Fruit fly (Drosophila melanogaster) whole organism, embryonic: Measurements from ENCODE around the gene CG8673.

ENCODE experiments used
- Bgb ChIP-seq: fragments of 200-800 bp; sonication (Bioruptor generic); IDR thresholded peaks from 2 replicates; pipeline ENCODE4 v1.3.6; 2022; ENCODE audit warnings: missing biosample characterization, missing genetic modification characterization; ENCODE audit not compliant: partially characterized antibody
- CG10267 ChIP-seq: fragments of 200-800 bp; sonication (Bioruptor generic); optimal IDR thresholded peaks from 2 replicates; lab custom pipeline; 2018; ENCODE audit warnings: missing biosample characterization, mild to moderate bottlenecking, missing genetic modification characterization, moderate library complexity
- CG10462 ChIP-seq: fragments of 200-800 bp; sonication (Bioruptor generic); optimal IDR thresholded peaks from 2 replicates; lab custom pipeline; 2016; ENCODE audit warnings: missing biosample characterization, missing genetic modification characterization
- CG10654 ChIP-seq: fragments of 200-800 bp; sonication (Bioruptor generic); optimal IDR thresholded peaks from 2 replicates; lab custom pipeline; 2016; ENCODE audit warnings: missing biosample characterization, missing genetic modification characterization
- CG12104 ChIP-seq: fragments of 200-800 bp; sonication (Bioruptor generic); optimal IDR thresholded peaks from 3 replicates; lab custom pipeline; 2016; ENCODE audit warnings: missing biosample characterization, missing genetic modification characterization
- CG12299 ChIP-seq: fragments of 200-800 bp; sonication (Bioruptor generic); optimal IDR thresholded peaks from 2 replicates; lab custom pipeline; 2018; ENCODE audit warnings: missing biosample characterization, mild to moderate bottlenecking, missing genetic modification characterization
- CG12769 ChIP-seq: fragments of 200-800 bp; sonication (Bioruptor generic); optimal IDR thresholded peaks from 2 replicates; lab custom pipeline; 2019; ENCODE audit warnings: missing biosample characterization, mild to moderate bottlenecking, missing genetic modification characterization, moderate library complexity
- CG13287 ChIP-seq: fragments of 200-800 bp; sonication (Bioruptor generic); IDR thresholded peaks from 2 replicates; pipeline ENCODE4 v1.3.6; 2022; ENCODE audit warnings: missing biosample characterization, missing genetic modification characterization; ENCODE audit not compliant: partially characterized antibody
- CG17802 ChIP-seq: fragments of 200-800 bp; sonication (Bioruptor generic); optimal IDR thresholded peaks from 2 replicates; lab custom pipeline; 2018; ENCODE audit warnings: missing biosample characterization, mild to moderate bottlenecking, missing genetic modification characterization, moderate library complexity
- CG18476 ChIP-seq: fragments of 200-800 bp; sonication (Bioruptor generic); optimal IDR thresholded peaks from 2 replicates; lab custom pipeline; 2016; ENCODE audit warnings: missing biosample characterization, mild to moderate bottlenecking, missing genetic modification characterization
- CG2116 ChIP-seq: fragments of 200-800 bp; sonication (Bioruptor generic); optimal IDR thresholded peaks from 3 replicates; lab custom pipeline; 2018; ENCODE audit warnings: missing biosample characterization, mild to moderate bottlenecking, missing genetic modification characterization
- CG2875 ChIP-seq: fragments of 200-800 bp; sonication (Bioruptor generic); optimal IDR thresholded peaks from 2 replicates; lab custom pipeline; 2017; ENCODE audit warnings: missing biosample characterization, mild to moderate bottlenecking, missing genetic modification characterization, missing genetic modification reagents
- CG31388 ChIP-seq: fragments of 200-800 bp; sonication (Bioruptor generic); optimal IDR thresholded peaks from 2 replicates; lab custom pipeline; 2016; ENCODE audit warnings: missing biosample characterization, missing genetic modification characterization
- CG32772 ChIP-seq: fragments of 200-800 bp; sonication (Bioruptor generic); IDR thresholded peaks from 2 replicates; pipeline ENCODE4 v1.3.6; 2022; ENCODE audit warnings: missing biosample characterization, missing genetic modification characterization
- CG34376 ChIP-seq: fragments of 200-800 bp; sonication (Bioruptor generic); optimal IDR thresholded peaks from 2 replicates; lab custom pipeline; 2018; ENCODE audit warnings: missing biosample characterization, mild to moderate bottlenecking, missing genetic modification characterization
- CG34422 ChIP-seq: fragments of 200-800 bp; sonication (Bioruptor generic); IDR thresholded peaks from 3 replicates; pipeline ENCODE4 v1.3.6; 2022; ENCODE audit warnings: missing biosample characterization, missing genetic modification characterization
- CG42726 ChIP-seq: fragments of 200-800 bp; sonication (Bioruptor generic); IDR thresholded peaks from 2 replicates; pipeline ENCODE4 v1.3.6; 2022; ENCODE audit warnings: missing biosample characterization, missing genetic modification characterization; ENCODE audit not compliant: partially characterized antibody
- CG4424 ChIP-seq: fragments of 200-800 bp; sonication (Bioruptor generic); optimal IDR thresholded peaks from 3 replicates; lab custom pipeline; 2016; ENCODE audit warnings: missing biosample characterization, missing genetic modification characterization
- CG6791 ChIP-seq: fragments of 200-800 bp; sonication (Bioruptor generic); IDR thresholded peaks from 3 replicates; pipeline ENCODE4 v1.3.6; 2022; ENCODE audit warnings: missing biosample characterization, missing genetic modification characterization; ENCODE audit not compliant: partially characterized antibody
- CG9932 ChIP-seq: fragments of 200-800 bp; sonication (Bioruptor generic); IDR thresholded peaks from 2 replicates; pipeline ENCODE4 v1.3.6; 2022; ENCODE audit warnings: missing biosample characterization, missing genetic modification characterization
- D ChIP-seq, 2 experiments: fragments of 200-800 bp in 1 of 2; fragments of >200 bp in 1 of 2; sonication (Bioruptor generic) in 1 of 2; optimal IDR thresholded peaks; 2 replicates in 1 of 2; 3 replicates in 1 of 2; lab custom pipeline; 2017; ENCODE audit warnings: mild to moderate bottlenecking in 1 of 2, missing biosample characterization in 1 of 2, missing genetic modification characterization in 1 of 2, missing genetic modification reagents in 1 of 2
- Jarid2 ChIP-seq: fragments of 200-800 bp; sonication (Bioruptor generic); optimal IDR thresholded peaks from 3 replicates; lab custom pipeline; 2017; ENCODE audit warnings: mild to moderate bottlenecking, missing biosample characterization, missing genetic modification reagents, missing genetic modification characterization
- MBD-R2 ChIP-seq: fragments of 200-800 bp; sonication (Bioruptor generic); IDR thresholded peaks from 2 replicates; pipeline ENCODE4 v1.3.6; 2022; ENCODE audit warnings: missing biosample characterization, missing genetic modification characterization
- Mrtf ChIP-seq: fragments of 200-800 bp; sonication (Bioruptor generic); IDR thresholded peaks from 3 replicates; pipeline ENCODE4 v1.3.6; 2022; ENCODE audit warnings: missing biosample characterization, missing genetic modification characterization
- Side ChIP-seq: fragments of 200-800 bp; sonication (Bioruptor generic); optimal IDR thresholded peaks from 2 replicates; lab custom pipeline; 2016; ENCODE audit warnings: missing biosample characterization, missing genetic modification characterization
- Sin3A ChIP-seq: fragments of >200 bp; optimal IDR thresholded peaks from 2 replicates; lab custom pipeline; 2018
- Sox102F ChIP-seq: fragments of 200-800 bp; sonication (Bioruptor generic); optimal IDR thresholded peaks from 2 replicates; lab custom pipeline; 2018; ENCODE audit warnings: missing biosample characterization, mild to moderate bottlenecking, missing genetic modification characterization, moderate library complexity
- Xrp1 ChIP-seq: fragments of 200-800 bp; sonication (Bioruptor generic); IDR thresholded peaks from 2 replicates; pipeline ENCODE4 v1.3.6; 2022; ENCODE audit warnings: missing biosample characterization, missing genetic modification characterization
- chif ChIP-seq, 2 experiments: fragments of 200-800 bp; sonication (Bioruptor generic); optimal IDR thresholded peaks; 3 replicates each; lab custom pipeline; 2016; ENCODE audit warnings: missing biosample characterization in 2 of 2, missing genetic modification characterization in 2 of 2
- chm ChIP-seq: fragments of 200-800 bp; sonication (Bioruptor generic); IDR thresholded peaks from 2 replicates; pipeline ENCODE4 v1.3.6; 2022; ENCODE audit warnings: missing biosample characterization, missing genetic modification characterization
- chn ChIP-seq: fragments of 200-800 bp; sonication (Bioruptor generic); optimal IDR thresholded peaks from 2 replicates; lab custom pipeline; 2016; ENCODE audit warnings: missing biosample characterization, missing genetic modification characterization
- dmrt99B ChIP-seq: fragments of 200-800 bp; sonication (Bioruptor generic); optimal IDR thresholded peaks from 2 replicates; lab custom pipeline; 2018; ENCODE audit warnings: missing biosample characterization, mild to moderate bottlenecking, missing genetic modification characterization, moderate library complexity
- fd102C ChIP-seq: fragments of 200-800 bp; sonication (Bioruptor generic); optimal IDR thresholded peaks from 2 replicates; lab custom pipeline; 2018; ENCODE audit warnings: missing biosample characterization, mild to moderate bottlenecking, missing genetic modification characterization, moderate library complexity
- fu2 ChIP-seq: fragments of 200-800 bp; sonication (Bioruptor generic); optimal IDR thresholded peaks from 2 replicates; lab custom pipeline; 2016; ENCODE audit warnings: missing biosample characterization, missing genetic modification characterization
- gfzf ChIP-seq: fragments of 200-800 bp; sonication (Bioruptor generic); optimal IDR thresholded peaks from 2 replicates; lab custom pipeline; 2016; ENCODE audit warnings: missing biosample characterization, mild to moderate bottlenecking, missing genetic modification characterization, moderate library complexity
- ham ChIP-seq: fragments of 200-800 bp; sonication (Bioruptor generic); IDR thresholded peaks from 2 replicates; pipeline ENCODE4 v1.3.6; 2022; ENCODE audit warnings: missing biosample characterization, missing genetic modification characterization
- kah ChIP-seq: fragments of 200-800 bp; sonication (Bioruptor generic); optimal IDR thresholded peaks from 2 replicates; lab custom pipeline; 2018; ENCODE audit warnings: missing biosample characterization, mild to moderate bottlenecking, missing genetic modification characterization
- lov ChIP-seq, 2 experiments: fragments of 200-800 bp in 1 of 2; fragments of >200 bp in 1 of 2; sonication (Bioruptor generic) in 1 of 2; IDR thresholded peaks in 1 of 2; optimal IDR thresholded peaks in 1 of 2; 2 replicates in 1 of 2; 3 replicates in 1 of 2; pipeline versions ENCODE4 v1.3.6 to Lab custom; 2017 to 2022; ENCODE audit warnings: missing biosample characterization in 1 of 2, missing genetic modification characterization in 1 of 2
- maf-S ChIP-seq: fragments of 200-800 bp; sonication (Bioruptor generic); optimal IDR thresholded peaks from 2 replicates; lab custom pipeline; 2016; ENCODE audit warnings: missing biosample characterization, missing genetic modification characterization
- nmo ChIP-seq: fragments of 200-800 bp; sonication (Bioruptor generic); optimal IDR thresholded peaks from 2 replicates; lab custom pipeline; 2018; ENCODE audit warnings: missing biosample characterization, mild to moderate bottlenecking, missing genetic modification characterization, moderate library complexity
- odd ChIP-seq: fragments of 200-800 bp; sonication (Bioruptor generic); optimal IDR thresholded peaks from 2 replicates; lab custom pipeline; 2017; ENCODE audit warnings: missing biosample characterization, mild to moderate bottlenecking, missing genetic modification characterization
- pfk ChIP-seq: fragments of 200-800 bp; sonication (Bioruptor generic); optimal IDR thresholded peaks from 2 replicates; lab custom pipeline; 2018; ENCODE audit warnings: missing biosample characterization, mild to moderate bottlenecking, missing genetic modification characterization, moderate library complexity
- sens ChIP-seq: fragments of 200-800 bp; sonication (Bioruptor generic); peaks from one replicate; lab custom pipeline; 2016; ENCODE audit warnings: missing biosample characterization, missing genetic modification characterization
- sug ChIP-seq: fragments of 200-800 bp; optimal IDR thresholded peaks from 2 replicates; lab custom pipeline; 2019; ENCODE audit warnings: missing biosample characterization, mild to moderate bottlenecking, missing genetic modification characterization, moderate library complexity
- tna ChIP-seq: fragments of 200-800 bp; sonication (Bioruptor generic); IDR thresholded peaks from 2 replicates; pipeline ENCODE4 v1.3.6; 2022; ENCODE audit warnings: missing biosample characterization, missing genetic modification characterization; ENCODE audit not compliant: partially characterized antibody
- tx ChIP-seq: fragments of 200-800 bp; sonication (Bioruptor generic); optimal IDR thresholded peaks from 2 replicates; lab custom pipeline; 2016; ENCODE audit warnings: missing biosample characterization, missing genetic modification characterization
- unc-4 ChIP-seq: fragments of 200-800 bp; sonication (Bioruptor generic); IDR thresholded peaks from 2 replicates; pipeline ENCODE4 v1.3.6; 2022; ENCODE audit warnings: missing biosample characterization, missing genetic modification characterization; ENCODE audit not compliant: partially characterized antibody
- wek ChIP-seq: fragments of 200-800 bp; sonication (Bioruptor generic); optimal IDR thresholded peaks from 3 replicates; lab custom pipeline; 2018; ENCODE audit warnings: missing biosample characterization, mild to moderate bottlenecking, missing genetic modification characterization, moderate library complexity

CG8673 gene

DNA sequence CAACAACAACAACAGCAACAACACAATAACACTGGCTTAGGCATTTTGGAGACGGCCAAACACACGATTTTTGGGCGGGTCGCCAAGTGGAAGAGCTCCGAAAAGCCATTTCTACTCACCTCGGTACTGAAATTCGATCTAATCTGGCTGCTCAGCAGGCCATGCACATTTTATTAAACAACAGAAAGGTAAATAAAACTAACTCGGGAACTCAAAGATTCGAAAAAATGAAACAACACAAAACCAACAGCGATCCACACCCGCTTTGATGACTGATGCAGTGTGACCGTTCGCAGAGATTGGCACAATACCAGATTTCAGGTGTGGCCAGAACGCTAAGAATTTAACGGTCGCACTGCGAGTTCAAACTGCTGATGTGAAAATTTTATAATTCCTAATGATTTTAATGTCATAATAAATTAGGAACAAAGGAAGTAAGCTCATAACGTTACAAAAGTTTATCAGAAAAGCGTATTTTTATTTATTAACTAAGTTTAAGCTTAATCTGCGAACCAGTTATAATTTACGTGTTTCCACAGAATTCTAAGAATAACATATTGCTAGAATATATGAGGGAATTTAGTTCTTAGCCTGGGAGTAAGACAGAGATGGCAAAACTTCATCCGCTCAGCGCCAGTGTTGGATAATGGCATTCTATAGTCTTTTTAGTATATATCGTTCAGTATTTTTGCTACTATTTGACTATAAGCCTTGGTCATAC lies 41.3 kb upstream of the CG8673 start, which contains the start of gene Mcr (continued):
- peak; percentile 50 for TF ChIP-seq CG2116 (GFP tag; lab: Kevin White, UChicago)
- TF ChIP-seq pfk (GFP tag; lab: Kevin White, UChicago): no peak
- no peak for TF ChIP-seq CG34376 (GFP tag; lab: Kevin White, UChicago)
- no peak for TF ChIP-seq sug (tag; lab: Kevin White, UChicago)
- TF ChIP-seq CG17802 (tag; lab: Kevin White, UChicago): no peak
- peak; percentile 85 for TF ChIP-seq Sin3A
- TF ChIP-seq lov (optimal IDR thresholded peaks at IDR 0.05; lab: Kevin White, UChicago): no peak
- TF ChIP-seq lov (GFP tag; IDR thresholded peaks at IDR 0.05; lab: Robert Waterston, UW): 0 out of 3 replicates have a peak, but pooled peaks have one; percentile 36
- no peak for TF ChIP-seq chn
- TF ChIP-seq gfzf (GFP tag; lab: Kevin White, UChicago): peak; percentile 88
- no peak for TF ChIP-seq fu2 (GFP tag; lab: Kevin White, UChicago)
- TF ChIP-seq CG6791: peak; percentile 36; the same call in 2 of the 3 replicates
- peak; percentile 52; the same call in 1 of the 2 replicates for TF ChIP-seq CG9932 (GFP tag; lab: Robert Waterston, UW)
- TF ChIP-seq wek (GFP tag; lab: Kevin White, UChicago): no peak
- peak; percentile 28 for TF ChIP-seq Bgb
- TF ChIP-seq CG42726: peak; percentile 34; the same call in 1 of the 2 replicates
- TF ChIP-seq CG31388 (GFP tag; lab: Kevin White, UChicago): no peak
- peak; percentile 26 for TF ChIP-seq CG12104
- TF ChIP-seq CG18476 (GFP tag; lab: Kevin White, UChicago): peak; percentile 38
- peak; percentile 47 for TF ChIP-seq D (optimal IDR thresholded peaks at IDR 0.05; lab: Kevin White, UChicago)
- TF ChIP-seq D (GFP tag; optimal IDR thresholded peaks at IDR 0.05; lab: Kevin White, UChicago): no peak
- TF ChIP-seq chm (GFP tag; lab: Robert Waterston, UW): no peak; the same call in 1 of the 2 replicates
- no peak for TF ChIP-seq dmrt99B
- TF ChIP-seq tx: peak; percentile 10
- peak; percentile 13; the same call in 1 of the 3 replicates for TF ChIP-seq CG34422
- TF ChIP-seq CG12299: no peak
- no peak for TF ChIP-seq tna (GFP tag; lab: Robert Waterston, UW)
- no peak for TF ChIP-seq ham (GFP tag; lab: Robert Waterston, UW)
- TF ChIP-seq CG10267 (tag; lab: Kevin White, UChicago): peak; percentile 93
- TF ChIP-seq CG2875: no peak
- TF ChIP-seq Mrtf (GFP tag; lab: Robert Waterston, UW): no peak
- TF ChIP-seq nmo: peak; percentile 48
- no peak for TF ChIP-seq maf-S (GFP tag; lab: Kevin White, UChicago)
- no peak for TF ChIP-seq CG32772 (GFP tag; lab: Robert Waterston, UW)
- no peak for TF ChIP-seq CG12769 (tag; lab: Kevin White, UChicago)
- peak; percentile 57 for TF ChIP-seq unc-4 (GFP tag; lab: Robert Waterston, UW)
- no peak for TF ChIP-seq Sox102F (GFP tag; lab: Kevin White, UChicago)
- no peak for TF ChIP-seq fd102C (GFP tag; lab: Kevin White, UChicago)
- TF ChIP-seq Jarid2 (GFP tag; lab: Kevin White, UChicago): no peak
- peak; percentile 12 for TF ChIP-seq CG10654 (GFP tag; lab: Kevin White, UChicago)
- TF ChIP-seq CG4424 (GFP tag; lab: Kevin White, UChicago): peak; percentile 8
- TF ChIP-seq chif (GFP tag; optimal IDR thresholded peaks at IDR 0.05; lab: Kevin White, UChicago): no peak
- TF ChIP-seq kah: no peak
- peak; percentile 65; the same call in 1 of the 2 replicates for TF ChIP-seq CG13287 (GFP tag; lab: Robert Waterston, UW)
- no peak for TF ChIP-seq Xrp1 (GFP tag; lab: Robert Waterston, UW)
- no peak for TF ChIP-seq odd (GFP tag; lab: Kevin White, UChicago)
- TF ChIP-seq sens (GFP tag; lab: Kevin White, UChicago): peak; percentile 28
- no peak for TF ChIP-seq Side
- peak; percentile 8 for TF ChIP-seq MBD-R2 (GFP tag; lab: Robert Waterston, UW)
- TF ChIP-seq CG10462 (GFP tag; lab: Kevin White, UChicago): no peak
